Fruit fly (Drosophila melanogaster) whole organism, embryonic: Measurements from ENCODE around the gene N.

Experiments used
- ATbp ChIP-seq: fragments of 200-800 bp; sonication (Bioruptor generic); optimal IDR thresholded peaks from 2 replicates; lab custom pipeline; 2017; ENCODE audit warnings: missing biosample characterization, mild to moderate bottlenecking, missing genetic modification characterization, missing genetic modification reagents
- Ada2b ChIP-seq: fragments of 200-800 bp; sonication (Bioruptor generic); IDR thresholded peaks from 2 replicates; pipeline ENCODE4 v1.3.6; 2022; ENCODE audit warnings: missing biosample characterization, missing genetic modification characterization
- Awh ChIP-seq: fragments of 200-800 bp; sonication (Bioruptor generic); IDR thresholded peaks from 2 replicates; pipeline ENCODE4, ENCODE4 v1.3.6; 2022; ENCODE audit warnings: missing biosample characterization, missing genetic modification characterization
- CG10147 ChIP-seq: fragments of 200-800 bp; sonication (Bioruptor generic); optimal IDR thresholded peaks from 2 replicates; lab custom pipeline; 2019; ENCODE audit warnings: missing biosample characterization, mild to moderate bottlenecking, missing genetic modification characterization, moderate library complexity
- CG10267 ChIP-seq: fragments of 200-800 bp; sonication (Bioruptor generic); optimal IDR thresholded peaks from 2 replicates; lab custom pipeline; 2018; ENCODE audit warnings: missing biosample characterization, mild to moderate bottlenecking, missing genetic modification characterization, moderate library complexity
- CG11695 ChIP-seq: fragments of 200-800 bp; sonication (Bioruptor generic); IDR thresholded peaks from 3 replicates; pipeline ENCODE4 v1.3.6; 2022; ENCODE audit warnings: missing biosample characterization, missing genetic modification characterization
- CG12236 ChIP-seq: fragments of 200-800 bp; sonication (Bioruptor generic); optimal IDR thresholded peaks from 2 replicates; lab custom pipeline; 2016; ENCODE audit warnings: missing biosample characterization, missing genetic modification characterization
- CG14667 ChIP-seq: fragments of 200-800 bp; sonication (Bioruptor generic); IDR thresholded peaks from 2 replicates; pipeline ENCODE4 v1.3.6; 2022; ENCODE audit warnings: missing biosample characterization, missing genetic modification characterization
- CG17612 ChIP-seq: fragments of 200-800 bp; sonication (Bioruptor generic); IDR thresholded peaks from 2 replicates; pipeline ENCODE4 v1.3.6; 2022; ENCODE audit warnings: missing biosample characterization, missing genetic modification characterization
- CG1832 ChIP-seq: fragments of 200-800 bp; sonication (Bioruptor generic); optimal IDR thresholded peaks from 2 replicates; lab custom pipeline; 2017; ENCODE audit warnings: missing biosample characterization, mild to moderate bottlenecking, missing genetic modification characterization, inconsistent platforms
- CG3065 ChIP-seq: fragments of 200-800 bp; sonication (Bioruptor generic); optimal IDR thresholded peaks from 2 replicates; lab custom pipeline; 2016; ENCODE audit warnings: missing biosample characterization, missing genetic modification characterization
- CG33557 ChIP-seq: fragments of 200-800 bp; sonication (Bioruptor generic); optimal IDR thresholded peaks from 2 replicates; lab custom pipeline; 2019; ENCODE audit warnings: missing biosample characterization, mild to moderate bottlenecking, missing genetic modification characterization, moderate library complexity
- CG4617 ChIP-seq: fragments of 200-800 bp; sonication (Bioruptor generic); optimal IDR thresholded peaks from 3 replicates; lab custom pipeline; 2016; ENCODE audit warnings: missing biosample characterization, missing genetic modification characterization, borderline replicate concordance
- CG6813 ChIP-seq: fragments of 200-800 bp; sonication (Bioruptor generic); optimal IDR thresholded peaks from 2 replicates; lab custom pipeline; 2017; ENCODE audit warnings: missing biosample characterization, missing genetic modification characterization, mild to moderate bottlenecking, moderate library complexity, missing genetic modification reagents
- CG7963 ChIP-seq: fragments of 200-800 bp; sonication (Bioruptor generic); IDR thresholded peaks from 3 replicates; pipeline ENCODE4 v1.3.6; 2022; ENCODE audit warnings: missing biosample characterization, missing genetic modification characterization; ENCODE audit not compliant: partially characterized antibody
- CG8388 ChIP-seq: fragments of 200-800 bp; sonication (Bioruptor generic); optimal IDR thresholded peaks from 2 replicates; lab custom pipeline; 2019; ENCODE audit warnings: missing biosample characterization, mild to moderate bottlenecking, missing genetic modification characterization, moderate library complexity
- CG9609 ChIP-seq: fragments of 200-800 bp; sonication (Bioruptor generic); optimal IDR thresholded peaks from 3 replicates; lab custom pipeline; 2016; ENCODE audit warnings: missing biosample characterization, missing genetic modification characterization
- Deaf1 ChIP-seq: fragments of 200-800 bp; optimal IDR thresholded peaks from 3 replicates; lab custom pipeline; 2019; ENCODE audit warnings: missing biosample characterization, mild to moderate bottlenecking, missing genetic modification characterization, moderate library complexity
- Hr78 ChIP-seq, 2 experiments: fragments of 200-800 bp in 1 of 2; fragments of >200 bp in 1 of 2; sonication (Bioruptor generic) in 1 of 2; optimal IDR thresholded peaks; 2 replicates each; lab custom pipeline; 2017 to 2019; ENCODE audit warnings: missing biosample characterization in 2 of 2, missing genetic modification characterization in 2 of 2, mild to moderate bottlenecking in 1 of 2, moderate library complexity in 1 of 2
- Lim3 ChIP-seq: fragments of 200-800 bp; sonication (Bioruptor generic); IDR thresholded peaks from 2 replicates; pipeline ENCODE4 v1.3.6; 2022; ENCODE audit warnings: missing biosample characterization, missing genetic modification characterization
- Med ChIP-seq: fragments of 200-800 bp; sonication (Bioruptor generic); peaks from one replicate; lab custom pipeline; 2016; ENCODE audit warnings: missing biosample characterization, missing genetic modification characterization, mild to moderate bottlenecking, inconsistent platforms, moderate library complexity
- Nf-YB ChIP-seq: fragments of 200-800 bp; sonication (Bioruptor generic); optimal IDR thresholded peaks from 3 replicates; lab custom pipeline; 2019; ENCODE audit warnings: missing biosample characterization, mild to moderate bottlenecking, missing genetic modification characterization, moderate library complexity
- Side ChIP-seq: fragments of 200-800 bp; sonication (Bioruptor generic); optimal IDR thresholded peaks from 2 replicates; lab custom pipeline; 2016; ENCODE audit warnings: missing biosample characterization, missing genetic modification characterization
- Xrp1 ChIP-seq: fragments of 200-800 bp; sonication (Bioruptor generic); IDR thresholded peaks from 2 replicates; pipeline ENCODE4 v1.3.6; 2022; ENCODE audit warnings: missing biosample characterization, missing genetic modification characterization
- ems ChIP-seq: fragments of 200-800 bp; sonication (Bioruptor generic); optimal IDR thresholded peaks from 3 replicates; lab custom pipeline; 2016; ENCODE audit warnings: missing biosample characterization, missing genetic modification characterization
- exex ChIP-seq: fragments of 200-800 bp; sonication (Bioruptor generic); optimal IDR thresholded peaks from 4 replicates; lab custom pipeline; 2018; ENCODE audit warnings: missing biosample characterization, mild to moderate bottlenecking, missing genetic modification characterization, moderate library complexity
- gce ChIP-seq: fragments of 200-800 bp; sonication (Bioruptor generic); IDR thresholded peaks from 3 replicates; pipeline ENCODE4 v1.3.6; 2022; ENCODE audit warnings: missing biosample characterization, missing genetic modification characterization
- gcm ChIP-seq: fragments of 200-800 bp; sonication (Bioruptor generic); optimal IDR thresholded peaks from 2 replicates; lab custom pipeline; 2019; ENCODE audit warnings: missing biosample characterization, mild to moderate bottlenecking, missing genetic modification characterization, moderate library complexity
- gem ChIP-seq: fragments of 200-800 bp; sonication (Bioruptor generic); optimal IDR thresholded peaks from 2 replicates; lab custom pipeline; 2019; ENCODE audit warnings: missing biosample characterization, mild to moderate bottlenecking, missing genetic modification characterization, moderate library complexity
- gsb-n ChIP-seq: fragments of 200-800 bp; sonication (Bioruptor generic); optimal IDR thresholded peaks from 3 replicates; lab custom pipeline; 2018; ENCODE audit warnings: missing biosample characterization, mild to moderate bottlenecking, missing genetic modification characterization
- hth ChIP-seq: fragments of >200 bp; optimal IDR thresholded peaks from 2 replicates; lab custom pipeline; 2017; ENCODE audit warnings: inconsistent platforms
- kah ChIP-seq: fragments of 200-800 bp; sonication (Bioruptor generic); optimal IDR thresholded peaks from 2 replicates; lab custom pipeline; 2018; ENCODE audit warnings: missing biosample characterization, mild to moderate bottlenecking, missing genetic modification characterization
- lbe ChIP-seq: fragments of 200-800 bp; sonication (Bioruptor generic); optimal IDR thresholded peaks from 2 replicates; lab custom pipeline; 2016; ENCODE audit warnings: missing biosample characterization, mild to moderate bottlenecking, missing genetic modification characterization
- lov ChIP-seq, 2 experiments: fragments of 200-800 bp in 1 of 2; fragments of >200 bp in 1 of 2; sonication (Bioruptor generic) in 1 of 2; IDR thresholded peaks in 1 of 2; optimal IDR thresholded peaks in 1 of 2; 2 replicates in 1 of 2; 3 replicates in 1 of 2; pipeline versions ENCODE4 v1.3.6 to Lab custom; 2017 to 2022; ENCODE audit warnings: missing biosample characterization in 1 of 2, missing genetic modification characterization in 1 of 2
- nom ChIP-seq: fragments of 200-800 bp; sonication (Bioruptor generic); optimal IDR thresholded peaks from 2 replicates; lab custom pipeline; 2017; ENCODE audit warnings: missing biosample characterization, missing genetic modification characterization, mild to moderate bottlenecking, moderate library complexity, missing genetic modification reagents
- org-1 ChIP-seq: fragments of 200-800 bp; sonication (Bioruptor generic); optimal IDR thresholded peaks from 2 replicates; lab custom pipeline; 2017; ENCODE audit warnings: missing biosample characterization, missing genetic modification characterization
- otp ChIP-seq: fragments of 200-800 bp; sonication (Bioruptor generic); IDR thresholded peaks from 3 replicates; pipeline ENCODE4, ENCODE4 v1.3.6; 2022; ENCODE audit warnings: missing biosample characterization, missing genetic modification characterization
- phol ChIP-seq: fragments of 200-800 bp; sonication (Bioruptor generic); optimal IDR thresholded peaks from 3 replicates; lab custom pipeline; 2018; ENCODE audit warnings: missing biosample characterization, mild to moderate bottlenecking, missing genetic modification characterization, moderate library complexity
- pros ChIP-seq: fragments of 200-800 bp; sonication (Bioruptor generic); optimal IDR thresholded peaks from 3 replicates; lab custom pipeline; 2019; ENCODE audit warnings: missing biosample characterization, mild to moderate bottlenecking, missing genetic modification characterization, moderate library complexity
- psq ChIP-seq: fragments of 200-800 bp; sonication (Bioruptor generic); optimal IDR thresholded peaks from 2 replicates; lab custom pipeline; 2017; ENCODE audit warnings: missing biosample characterization, missing genetic modification characterization
- sc ChIP-seq, 3 experiments: fragments of >200 bp in 2 of 3; fragments of 200-800 bp in 1 of 3; sonication (Bioruptor generic) in 1 of 3; optimal IDR thresholded peaks; 2 replicates in 2 of 3; 3 replicates in 1 of 3; lab custom pipeline; 2017; ENCODE audit warnings: mild to moderate bottlenecking in 1 of 3, missing biosample characterization in 1 of 3, missing genetic modification characterization in 1 of 3, missing genetic modification reagents in 1 of 3
- slbo ChIP-seq: fragments of 200-800 bp; sonication (Bioruptor generic); IDR thresholded peaks from 2 replicates; pipeline ENCODE4 v1.3.6; 2022; ENCODE audit warnings: missing biosample characterization, missing genetic modification characterization
- trem ChIP-seq: fragments of 200-800 bp; optimal IDR thresholded peaks from 3 replicates; lab custom pipeline; 2019; ENCODE audit warnings: missing biosample characterization, mild to moderate bottlenecking, missing genetic modification characterization, moderate library complexity
- wek ChIP-seq: fragments of 200-800 bp; sonication (Bioruptor generic); optimal IDR thresholded peaks from 3 replicates; lab custom pipeline; 2018; ENCODE audit warnings: missing biosample characterization, mild to moderate bottlenecking, missing genetic modification characterization, moderate library complexity
- zen ChIP-seq: fragments of 200-800 bp; sonication (Bioruptor generic); optimal IDR thresholded peaks from 3 replicates; lab custom pipeline; 2018; ENCODE audit warnings: missing biosample characterization, mild to moderate bottlenecking, missing genetic modification characterization, moderate library complexity

Gene N

dm6 chrX:3136338-3137086 is 1.8 kb downstream of the N start (continued):
- no peak for TF ChIP-seq Awh (GFP tag; lab: Robert Waterston, UW)
- TF ChIP-seq CG8388 (GFP tag; lab: Kevin White, UChicago): no peak
- TF ChIP-seq CG9609 (GFP tag; lab: Kevin White, UChicago): peak; percentile 12
- TF ChIP-seq exex (tag; lab: Kevin White, UChicago): no peak
- TF ChIP-seq Med: peak; percentile 84
- TF ChIP-seq lbe (GFP tag; lab: Kevin White, UChicago): no peak
- no peak for TF ChIP-seq ems (GFP tag; lab: Kevin White, UChicago)
- TF ChIP-seq gsb-n (tag; lab: Kevin White, UChicago): peak; percentile 21
- TF ChIP-seq CG10147 (GFP tag; lab: Kevin White, UChicago): no peak
- TF ChIP-seq lov (optimal IDR thresholded peaks at IDR 0.05; lab: Kevin White, UChicago): no peak
- 0 out of 3 replicates have a peak, but pooled peaks have one; percentile 14 for TF ChIP-seq lov (GFP tag; IDR thresholded peaks at IDR 0.05; lab: Robert Waterston, UW)
- no peak for TF ChIP-seq CG10267 (tag; lab: Kevin White, UChicago)
- TF ChIP-seq Xrp1 (GFP tag; lab: Robert Waterston, UW): peak; percentile 64
- peak; percentile 87 for TF ChIP-seq CG1832 (GFP tag; lab: Kevin White, UChicago)
- peak; percentile 70 for TF ChIP-seq pros (GFP tag; lab: Kevin White, UChicago)
- TF ChIP-seq kah (GFP tag; lab: Kevin White, UChicago): peak; percentile 94
- TF ChIP-seq zen (tag; lab: Kevin White, UChicago): peak; percentile 0
- TF ChIP-seq ATbp: peak; percentile 47
- TF ChIP-seq gcm (GFP tag; lab: Kevin White, UChicago): no peak
- TF ChIP-seq CG33557 (GFP tag; lab: Kevin White, UChicago): peak; percentile 24
- no peak for TF ChIP-seq trem (tag; lab: Kevin White, UChicago)
- no peak for TF ChIP-seq CG17612
- no peak for TF ChIP-seq CG7963 (GFP tag; lab: Robert Waterston, UW)
- TF ChIP-seq Hr78 (GFP tag; optimal IDR thresholded peaks at IDR 0.05; lab: Kevin White, UChicago): peak in 1 of 2 experiments; percentile 18
- no peak for TF ChIP-seq CG11695 (GFP tag; lab: Robert Waterston, UW)
- TF ChIP-seq org-1 (GFP tag; lab: Kevin White, UChicago): peak; percentile 25
- no peak for TF ChIP-seq phol
- no peak for TF ChIP-seq CG3065 (GFP tag; lab: Kevin White, UChicago)
- TF ChIP-seq CG12236: no peak
- no peak for TF ChIP-seq Nf-YB (GFP tag; lab: Kevin White, UChicago)
- TF ChIP-seq Ada2b: no peak
- TF ChIP-seq CG14667 (GFP tag; lab: Robert Waterston, UW): no peak
- TF ChIP-seq otp (GFP tag; lab: Robert Waterston, UW): 0 out of 3 replicates have a peak, but pooled peaks have one; percentile 20
- no peak for TF ChIP-seq CG4617 (GFP tag; lab: Kevin White, UChicago)
- peak; percentile 36 for TF ChIP-seq CG6813 (GFP tag; lab: Kevin White, UChicago)
- TF ChIP-seq Deaf1 (tag; lab: Kevin White, UChicago): peak; percentile 37
- TF ChIP-seq nom: peak; percentile 34
- no peak for TF ChIP-seq gce (GFP tag; lab: Robert Waterston, UW)
- no peak for TF ChIP-seq slbo (GFP tag; lab: Robert Waterston, UW)
- TF ChIP-seq Side (GFP tag; lab: Kevin White, UChicago): peak; percentile 51
- TF ChIP-seq Lim3 (GFP tag; lab: Robert Waterston, UW): no peak
- peak; percentile 82 for TF ChIP-seq psq (GFP tag; lab: Kevin White, UChicago)
- TF ChIP-seq hth (lab: Kevin White, UChicago): no peak
- no peak for TF ChIP-seq sc (optimal IDR thresholded peaks at IDR 0.05; lab: Kevin White, UChicago)
- TF ChIP-seq sc (GFP tag; optimal IDR thresholded peaks at IDR 0.05; lab: Kevin White, UChicago): no peak
- TF ChIP-seq wek (GFP tag; lab: Kevin White, UChicago): peak; percentile 23
- peak; percentile 7 for TF ChIP-seq gem (tag; lab: Kevin White, UChicago)
- TF ChIP-seq, all 482 proteins: peak for 80
